Fruit fly (Drosophila melanogaster): ENCODE measurements around the gene Cad96Ca.

DNA sequence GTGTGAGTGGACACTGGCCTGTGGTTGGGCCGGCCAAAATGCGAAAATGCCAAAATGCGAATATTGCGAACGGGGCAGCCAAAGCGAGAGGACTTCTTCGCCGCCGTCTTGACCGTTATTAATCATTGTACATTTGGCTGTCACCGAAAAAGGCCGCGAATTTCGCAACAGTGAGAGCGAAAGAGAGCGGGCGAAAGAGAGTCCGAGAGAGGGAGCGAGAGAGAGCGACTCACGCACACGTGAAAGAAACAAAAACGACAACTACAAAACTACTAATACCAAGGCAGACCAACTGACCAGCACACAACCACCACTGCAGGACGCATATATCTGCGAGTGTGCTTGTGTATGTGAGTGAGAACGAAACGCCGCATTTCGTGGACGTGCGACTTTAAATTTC is 23.5 kb downstream of the Cad96Ca start:
- TF ChIP-seq Ets98B (GFP tag; IDR thresholded peaks at IDR 0.05), result no peak
- no peak for TF ChIP-seq CG15710 (tag; optimal IDR thresholded peaks at IDR 0.05)
- TF ChIP-seq gl (tag; optimal IDR thresholded peaks at IDR 0.05), result no peak
- TF ChIP-seq CG8159 (tag; optimal IDR thresholded peaks at IDR 0.05), result no peak
- TF ChIP-seq CG12605 (GFP tag; IDR thresholded peaks at IDR 0.05), result no peak
- TF ChIP-seq Snoo (tag; optimal IDR thresholded peaks at IDR 0.05), result no peak
- no peak for TF ChIP-seq Pif1A (GFP tag; optimal IDR thresholded peaks at IDR 0.05)
- peak; percentile 47 for TF ChIP-seq CG13204 (GFP tag; optimal IDR thresholded peaks at IDR 0.05)
- no peak for TF ChIP-seq CG34367 (tag; optimal IDR thresholded peaks at IDR 0.05)

All from whole organism, pupa.